Worm (Caenorhabditis elegans) whole organism, L1 larva: ENCODE data around the gene abu-2.

Source experiments
- C04F5.9 ChIP-seq: sonication (generic microtip); optimal IDR thresholded peaks from 2 replicates; lab custom pipeline; 2016; ENCODE audit warnings: missing genetic modification characterization, missing compliant biosample characterization
- C16A3.4 ChIP-seq: fragments of 150-350 bp; optimal IDR thresholded peaks from 2 replicates; lab custom pipeline; 2014; ENCODE audit warnings: missing biosample characterization, missing genetic modification characterization
- F16B12.6 ChIP-seq: fragments of 150-350 bp; optimal IDR thresholded peaks from 2 replicates; lab custom pipeline; 2014; ENCODE audit warnings: missing biosample characterization, missing genetic modification characterization
- Y116A8C.19 ChIP-seq: sonication (generic microtip); optimal IDR thresholded peaks from 2 replicates; lab custom pipeline; 2016; ENCODE audit warnings: missing compliant biosample characterization, missing genetic modification characterization, borderline replicate concordance
- aha-1 ChIP-seq: fragments of 150-350 bp; optimal IDR thresholded peaks from 2 replicates; lab custom pipeline; 2014; ENCODE audit warnings: missing biosample characterization, missing genetic modification characterization
- alr-1 ChIP-seq: fragments of 200-800 bp; sonication (Bioruptor generic); optimal IDR thresholded peaks from 2 replicates; lab custom pipeline; 2018; ENCODE audit warnings: borderline replicate concordance, mild to moderate bottlenecking, missing genetic modification characterization, missing compliant biosample characterization
- aly-2 ChIP-seq: fragments of 150-350 bp; optimal IDR thresholded peaks from 2 replicates; lab custom pipeline; 2014; ENCODE audit warnings: missing biosample characterization, missing genetic modification characterization
- ama-1 ChIP-seq: fragments of 150-350 bp; optimal IDR thresholded peaks from 2 replicates; lab custom pipeline; 2014
- ceh-8 ChIP-seq: fragments of 200-800 bp; sonication (Bioruptor generic); optimal IDR thresholded peaks from 2 replicates; lab custom pipeline; 2018; ENCODE audit warnings: mild to moderate bottlenecking, missing genetic modification characterization, moderate library complexity, missing compliant biosample characterization
- ceh-90 ChIP-seq: sonication (generic microtip); optimal IDR thresholded peaks from 2 replicates; lab custom pipeline; 2016; ENCODE audit warnings: missing genetic modification characterization, missing compliant biosample characterization
- ces-1 ChIP-seq: fragments of 150-350 bp; optimal IDR thresholded peaks from 2 replicates; lab custom pipeline; 2014; ENCODE audit warnings: missing biosample characterization, missing genetic modification reagents, missing genetic modification characterization
- efl-3 ChIP-seq: fragments of 200-800 bp; sonication (Bioruptor generic); optimal IDR thresholded peaks from 2 replicates; lab custom pipeline; 2018; ENCODE audit warnings: mild to moderate bottlenecking, missing genetic modification characterization, missing compliant biosample characterization
- egl-13 ChIP-seq: sonication (generic microtip); optimal IDR thresholded peaks from 2 replicates; lab custom pipeline; 2016; ENCODE audit warnings: missing genotype, missing genetic modification reagents, missing genetic modification characterization, missing compliant biosample characterization
- elt-3 ChIP-seq, 6 experiments: fragments of 150-350 bp in 1 of 6; sonication (generic microtip); optimal IDR thresholded peaks; 2 replicates each; lab custom pipeline; 2017 to 2018; ENCODE audit warnings: missing biosample characterization in 6 of 6, missing genetic modification characterization in 6 of 6, inconsistent platforms in 1 of 6
- ets-5 ChIP-seq: fragments of 200-800 bp; sonication (Bioruptor generic); IDR thresholded peaks from 2 replicates; pipeline ENCODE4 v1.3.6; 2022; ENCODE audit warnings: missing genetic modification characterization, missing compliant biosample characterization
- fkh-10 ChIP-seq: sonication (generic microtip); optimal IDR thresholded peaks from 2 replicates; lab custom pipeline; 2017; ENCODE audit warnings: missing biosample characterization, missing genetic modification reagents, missing genetic modification characterization
- fkh-4 ChIP-seq: sonication (generic microtip); optimal IDR thresholded peaks from 2 replicates; lab custom pipeline; 2016; ENCODE audit warnings: missing compliant biosample characterization, missing genetic modification characterization, borderline replicate concordance
- fkh-8 ChIP-seq: sonication (generic microtip); optimal IDR thresholded peaks from 2 replicates; lab custom pipeline; 2016; ENCODE audit warnings: mild to moderate bottlenecking, missing genetic modification characterization, missing compliant biosample characterization
- hlh-17 ChIP-seq: fragments of 200-800 bp; sonication (Bioruptor generic); optimal IDR thresholded peaks from 2 replicates; lab custom pipeline; 2018; ENCODE audit warnings: missing genetic modification characterization, mild to moderate bottlenecking, missing compliant biosample characterization, moderate library complexity, borderline replicate concordance
- hpl-2 ChIP-seq: fragments of 150-350 bp; optimal IDR thresholded peaks from 2 replicates; lab custom pipeline; 2014; ENCODE audit warnings: missing biosample characterization, missing genetic modification reagents, missing genetic modification characterization
- irx-1 ChIP-seq: sonication (generic microtip); optimal IDR thresholded peaks from 2 replicates; lab custom pipeline; 2016; ENCODE audit warnings: missing genetic modification characterization, missing compliant biosample characterization
- isw-1 ChIP-seq: fragments of 200-800 bp; sonication (Bioruptor generic); IDR thresholded peaks from 2 replicates; pipeline ENCODE4 v1.3.6; 2022; ENCODE audit warnings: missing genetic modification characterization, missing compliant biosample characterization
- lin-14 ChIP-seq: fragments of 200-800 bp; sonication (Bioruptor generic); optimal IDR thresholded peaks from 2 replicates; lab custom pipeline; 2018; ENCODE audit warnings: mild to moderate bottlenecking, missing genetic modification characterization, moderate library complexity, missing compliant biosample characterization
- lsy-2 ChIP-seq, 2 experiments: fragments of 150-350 bp; optimal IDR thresholded peaks; 2 replicates each; lab custom pipeline; 2014; ENCODE audit warnings: missing biosample characterization in 2 of 2, missing genetic modification characterization in 2 of 2
- mab-9 ChIP-seq: fragments of 200-800 bp; sonication (Bioruptor generic); IDR thresholded peaks from 2 replicates; pipeline ENCODE4 v1.3.6; 2022; ENCODE audit warnings: missing genetic modification reagents, missing genetic modification characterization, missing compliant biosample characterization
- mdl-1 ChIP-seq, 2 experiments: fragments of 150-350 bp; optimal IDR thresholded peaks; 2 replicates each; lab custom pipeline; 2014 to 2017; ENCODE audit warnings: missing biosample characterization in 2 of 2, missing genetic modification characterization in 2 of 2, inconsistent platforms in 1 of 2
- mep-1 ChIP-seq: fragments of 150-350 bp; optimal IDR thresholded peaks from 2 replicates; lab custom pipeline; 2014; ENCODE audit warnings: missing biosample characterization, missing genetic modification characterization
- nhr-11 ChIP-seq: fragments of 150-350 bp; optimal IDR thresholded peaks from 2 replicates; lab custom pipeline; 2014; ENCODE audit warnings: missing biosample characterization, missing genetic modification characterization
- nhr-19 ChIP-seq: fragments of 200-800 bp; sonication (Bioruptor generic); conservative IDR thresholded peaks from 2 replicates; pipeline ENCODE4 v1.3.6; 2022; ENCODE audit warnings: missing genetic modification characterization, missing compliant biosample characterization
- nhr-20 ChIP-seq: sonication (generic microtip); optimal IDR thresholded peaks from 2 replicates; lab custom pipeline; 2016; ENCODE audit warnings: mild to moderate bottlenecking, missing genetic modification characterization, missing compliant biosample characterization
- nhr-237 ChIP-seq: fragments of 150-350 bp; optimal IDR thresholded peaks from 2 replicates; lab custom pipeline; 2014; ENCODE audit warnings: missing biosample characterization, missing genetic modification characterization
- nhr-47 ChIP-seq: sonication (generic microtip); optimal IDR thresholded peaks from 2 replicates; lab custom pipeline; 2016; ENCODE audit warnings: mild to moderate bottlenecking, missing genetic modification characterization, moderate library complexity, missing compliant biosample characterization
- nhr-71 ChIP-seq: sonication (generic microtip); optimal IDR thresholded peaks from 2 replicates; lab custom pipeline; 2016; ENCODE audit warnings: mild to moderate bottlenecking, missing genetic modification characterization, moderate library complexity, missing compliant biosample characterization
- nhr-85 ChIP-seq: sonication (generic microtip); peaks from one replicate; lab custom pipeline; 2016; ENCODE audit warnings: missing genetic modification characterization, inconsistent platforms, missing compliant biosample characterization
- nhr-90 ChIP-seq: sonication (generic microtip); optimal IDR thresholded peaks from 2 replicates; lab custom pipeline; 2016; ENCODE audit warnings: mild to moderate bottlenecking, missing genetic modification characterization, missing compliant biosample characterization; ENCODE audit not compliant: poor library complexity
- pqm-1 ChIP-seq: sonication (generic microtip); optimal IDR thresholded peaks from 3 replicates; lab custom pipeline; 2017; ENCODE audit warnings: missing biosample characterization, missing genetic modification characterization
- skn-1 ChIP-seq: fragments of 150-350 bp; optimal IDR thresholded peaks from 2 replicates; lab custom pipeline; 2014; ENCODE audit warnings: missing biosample characterization, missing genetic modification characterization
- snu-23 ChIP-seq: sonication (generic microtip); optimal IDR thresholded peaks from 2 replicates; lab custom pipeline; 2016; ENCODE audit warnings: missing genetic modification characterization, missing compliant biosample characterization
- sox-4 ChIP-seq: sonication (generic microtip); optimal IDR thresholded peaks from 2 replicates; lab custom pipeline; 2016; ENCODE audit warnings: missing genetic modification characterization, missing compliant biosample characterization
- sptf-1 ChIP-seq: fragments of 150-350 bp; optimal IDR thresholded peaks from 2 replicates; lab custom pipeline; 2014; ENCODE audit warnings: missing biosample characterization, missing genetic modification characterization
- sup-37 ChIP-seq: fragments of 200-800 bp; sonication (Bioruptor generic); optimal IDR thresholded peaks from 2 replicates; lab custom pipeline; 2018; ENCODE audit warnings: mild to moderate bottlenecking, missing genetic modification characterization, missing compliant biosample characterization
- tbx-2 ChIP-seq: sonication (generic microtip); optimal IDR thresholded peaks from 2 replicates; lab custom pipeline; 2016; ENCODE audit warnings: missing genetic modification characterization, missing compliant biosample characterization
- unc-130 ChIP-seq: fragments of 150-350 bp; optimal IDR thresholded peaks from 2 replicates; lab custom pipeline; 2017; ENCODE audit warnings: missing biosample characterization, missing genetic modification characterization, inconsistent platforms
- unc-30 ChIP-seq: sonication (generic microtip); optimal IDR thresholded peaks from 2 replicates; lab custom pipeline; 2017; ENCODE audit warnings: missing biosample characterization, missing genetic modification characterization
- unc-62 ChIP-seq: fragments of 150-350 bp; optimal IDR thresholded peaks from 2 replicates; lab custom pipeline; 2014; ENCODE audit warnings: missing biosample characterization, missing genetic modification reagents, missing genetic modification characterization
- unc-98 ChIP-seq: fragments of 200-800 bp; sonication (Bioruptor generic); IDR thresholded peaks from 2 replicates; pipeline ENCODE4 v1.3.6; 2022; ENCODE audit warnings: missing genetic modification characterization, missing compliant biosample characterization
- vab-15 ChIP-seq: sonication (generic microtip); optimal IDR thresholded peaks from 2 replicates; lab custom pipeline; 2017; ENCODE audit warnings: missing genotype, mild to moderate bottlenecking, missing genetic modification characterization, missing compliant biosample characterization
- zag-1 ChIP-seq: fragments of 150-350 bp; optimal IDR thresholded peaks from 2 replicates; lab custom pipeline; 2014; ENCODE audit warnings: missing biosample characterization, missing genetic modification characterization
- zip-4 ChIP-seq: fragments of 200-800 bp; sonication (Bioruptor generic); optimal IDR thresholded peaks from 2 replicates; lab custom pipeline; 2018; ENCODE audit warnings: mild to moderate bottlenecking, missing genetic modification characterization, moderate library complexity, missing compliant biosample characterization
- ztf-4 ChIP-seq: fragments of 150-350 bp; optimal IDR thresholded peaks from 2 replicates; lab custom pipeline; 2014; ENCODE audit warnings: missing biosample characterization, missing genetic modification characterization

abu-2 gene

DNA sequence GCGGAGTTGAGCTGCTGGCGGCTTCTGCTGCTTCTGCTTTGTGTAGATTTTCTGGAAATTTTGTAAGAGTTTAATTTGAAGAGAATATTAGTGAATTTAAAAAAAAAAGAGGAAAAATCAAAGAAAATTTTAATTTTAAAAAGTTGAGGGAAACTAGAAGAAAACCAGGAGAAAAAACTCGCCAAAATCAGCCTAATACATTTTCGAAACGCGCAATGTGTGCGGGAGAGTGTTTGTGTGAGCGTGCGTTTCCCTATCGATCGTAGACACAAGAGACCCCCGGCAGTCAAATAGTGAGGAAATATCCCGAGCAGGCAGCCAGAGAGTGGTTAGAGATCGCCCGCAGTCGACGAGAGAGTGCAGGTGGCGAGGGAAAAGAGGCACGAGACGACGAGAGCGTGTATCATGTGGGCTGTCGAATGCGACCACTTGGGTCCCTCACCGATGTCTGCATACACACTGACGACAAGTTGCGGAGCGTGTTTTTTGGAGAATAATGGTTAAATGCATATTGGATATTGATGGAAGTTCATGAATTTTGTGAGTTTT lies 36.2 kb upstream of the abu-2 start, which contains the start of gene zfp-3 (continued):
- TF ChIP-seq lsy-2 (tag; optimal IDR thresholded peaks at IDR 0.05; lab: Kevin White, UChicago) = peak; percentile 89 to 93
- peak; percentile 95 for TF ChIP-seq nhr-90
- peak; percentile 16 for TF ChIP-seq ces-1 (GFP tag; lab: Kevin White, UChicago)
- peak; percentile 55 for TF ChIP-seq unc-130 (tag; lab: Kevin White, UChicago)
- TF ChIP-seq skn-1 (tag; lab: Kevin White, UChicago) = peak; percentile 99
- TF ChIP-seq unc-98 (GFP tag; lab: Robert Waterston, UW) = peak; percentile 69
- TF ChIP-seq sptf-1 (tag; lab: Kevin White, UChicago) = no peak
- TF ChIP-seq hlh-17 (GFP tag; lab: Kevin White, UChicago) = no peak
- TF ChIP-seq nhr-85 (tag; lab: Kevin White, UChicago) = peak; percentile 97
- peak; percentile 94 for TF ChIP-seq nhr-19 (GFP tag; lab: Robert Waterston, UW)
- peak; percentile 81 for TF ChIP-seq hpl-2 (GFP tag; lab: Kevin White, UChicago)
- no peak for TF ChIP-seq alr-1 (tag; lab: Kevin White, UChicago)
- TF ChIP-seq egl-13 (tag; lab: Kevin White, UChicago) = peak; percentile 91
- TF ChIP-seq vab-15 = peak; percentile 58
- no peak for TF ChIP-seq ets-5
- peak; percentile 89 for TF ChIP-seq aly-2
- TF ChIP-seq efl-3 (GFP tag; lab: Kevin White, UChicago) = no peak
- peak; percentile 89 for TF ChIP-seq zip-4 (GFP tag; lab: Kevin White, UChicago)
- TF ChIP-seq tbx-2 (tag; lab: Kevin White, UChicago) = peak; percentile 98
- TF ChIP-seq elt-3 (tag; optimal IDR thresholded peaks at IDR 0.05; lab: Kevin White, UChicago) = peak in 3 of 6 experiments; percentile 26 to 88 (median 82)
- TF ChIP-seq ceh-8 = peak; percentile 88
- peak; percentile 87 for TF ChIP-seq mab-9 (GFP tag; lab: Robert Waterston, UW)
- peak; percentile 86 for TF ChIP-seq fkh-10 (GFP tag; lab: Kevin White, UChicago)
- TF ChIP-seq lin-14 (GFP tag; lab: Kevin White, UChicago) = peak; percentile 99
- TF ChIP-seq zag-1 = peak; percentile 42
- peak; percentile 95 for TF ChIP-seq mep-1 (tag; lab: Kevin White, UChicago)
- TF ChIP-seq C16A3.4 (tag; lab: Kevin White, UChicago) = peak; percentile 92
- TF ChIP-seq unc-62 (GFP tag; lab: Kevin White, UChicago) = peak; percentile 59
- TF ChIP-seq ceh-90 (tag; lab: Kevin White, UChicago) = no peak
- no peak for TF ChIP-seq unc-30 (tag; lab: Kevin White, UChicago)
- TF ChIP-seq pqm-1 (tag; lab: Kevin White, UChicago) = peak; percentile 54
- peak; percentile 83 for TF ChIP-seq nhr-11 (tag; lab: Kevin White, UChicago)

DNA sequence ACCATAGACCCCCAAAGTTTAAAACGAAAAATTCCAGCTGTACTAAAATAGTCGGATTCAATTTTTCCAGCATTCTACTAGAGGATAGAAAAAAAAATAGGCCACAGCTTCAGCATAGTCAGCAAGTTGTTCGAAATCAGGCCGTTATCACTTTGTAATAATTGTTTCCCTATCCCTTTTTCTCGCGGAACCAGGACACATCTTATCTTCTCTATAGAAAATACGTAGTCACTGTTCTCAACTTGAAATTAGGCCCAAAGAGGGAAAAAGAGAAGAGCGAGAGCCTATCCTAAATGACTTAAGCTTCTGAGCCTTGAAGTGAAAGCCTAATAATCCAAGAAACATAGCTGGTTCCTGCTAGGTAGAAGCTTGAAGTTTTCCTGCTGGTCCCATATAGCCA lies 35.2 kb upstream of the abu-2 start:
- TF ChIP-seq mab-9 (GFP tag; lab: Robert Waterston, UW) (no peak), ceh-8 (no peak), snu-23 (peak; percentile 12), isw-1 (GFP tag; lab: Robert Waterston, UW) (no peak), mdl-1 (tag; optimal IDR thresholded peaks at IDR 0.05; lab: Kevin White, UChicago) (no peak), nhr-90 (peak; percentile 9), sox-4 (tag; lab: Kevin White, UChicago) (no peak), fkh-4 (no peak), nhr-237 (tag; lab: Kevin White, UChicago) (no peak), ceh-90 (tag; lab: Kevin White, UChicago) (no peak), efl-3 (GFP tag; lab: Kevin White, UChicago) (no peak), Y116A8C.19 (tag; lab: Kevin White, UChicago) (no peak), aha-1 (no peak), irx-1 (peak; percentile 14), ama-1 (lab: Kevin White, UChicago) (peak; percentile 26), nhr-20 (no peak), lin-14 (GFP tag; lab: Kevin White, UChicago) (no peak), C04F5.9 (tag; lab: Kevin White, UChicago) (no peak), fkh-8 (tag; lab: Kevin White, UChicago) (no peak), F16B12.6 (tag; lab: Kevin White, UChicago) (no peak), nhr-19 (GFP tag; lab: Robert Waterston, UW) (peak; percentile 33; the same call in 1 of the 2 replicates), skn-1 (tag; lab: Kevin White, UChicago) (no peak), pqm-1 (tag; lab: Kevin White, UChicago) (no peak), nhr-85 (tag; lab: Kevin White, UChicago) (peak; percentile 75), nhr-47 (tag; lab: Kevin White, UChicago) (peak; percentile 31), nhr-71 (tag; lab: Kevin White, UChicago) (peak; percentile 34), C16A3.4 (tag; lab: Kevin White, UChicago) (no peak), tbx-2 (tag; lab: Kevin White, UChicago) (peak; percentile 16), sup-37 (GFP tag; lab: Kevin White, UChicago) (no peak), ztf-4 (tag; lab: Kevin White, UChicago) (peak; percentile 25)
- TF ChIP-seq, all 84 proteins: peak for 10
